Worm (Caenorhabditis elegans): ENCODE data around the gene phf-10.

DNA sequence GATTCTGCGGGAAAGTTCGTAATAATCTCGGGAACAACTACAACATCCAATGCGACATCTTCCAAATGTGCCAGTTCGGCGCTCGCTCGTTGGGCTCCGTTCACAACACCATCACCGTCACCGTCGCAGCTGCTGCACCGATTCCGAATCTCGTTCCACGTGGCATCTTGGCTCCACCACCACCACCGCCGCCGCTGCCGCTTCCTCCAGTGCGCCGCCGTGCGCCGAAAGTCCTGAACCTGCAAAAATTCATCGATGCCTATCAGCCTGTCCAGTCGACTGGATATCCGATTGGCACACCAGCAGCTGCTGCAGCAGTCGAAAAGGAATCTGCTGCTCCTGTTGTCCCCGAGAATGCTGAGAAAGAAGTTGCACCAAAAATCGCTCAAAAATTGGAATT is 13.0 kb downstream of the phf-10 start:
- TF ChIP-seq ztf-11 (tag; optimal IDR thresholded peaks at IDR 0.05) (no peak), zag-1 (tag; optimal IDR thresholded peaks at IDR 0.05) (no peak)

Data from whole organism, L1 larva.